Worm (Caenorhabditis elegans) whole organism, L4/young adult: ENCODE data around the gene clp-1.

Source experiments
- W03F9.2 ChIP-seq: fragments of 150-350 bp; optimal IDR thresholded peaks from 2 replicates; lab custom pipeline; 2014; ENCODE audit warnings: missing biosample characterization, missing genetic modification characterization
- dao-5 ChIP-seq: sonication (generic microtip); optimal IDR thresholded peaks from 2 replicates; lab custom pipeline; 2016; ENCODE audit warnings: missing genotype, missing genetic modification characterization, moderate library complexity, missing compliant biosample characterization
- him-1 ChIP-seq: sonication (generic microtip); optimal IDR thresholded peaks from 2 replicates; lab custom pipeline; 2016; ENCODE audit warnings: missing genotype, missing genetic modification reagents, missing genetic modification characterization, missing compliant biosample characterization

The clp-1 gene

DNA sequence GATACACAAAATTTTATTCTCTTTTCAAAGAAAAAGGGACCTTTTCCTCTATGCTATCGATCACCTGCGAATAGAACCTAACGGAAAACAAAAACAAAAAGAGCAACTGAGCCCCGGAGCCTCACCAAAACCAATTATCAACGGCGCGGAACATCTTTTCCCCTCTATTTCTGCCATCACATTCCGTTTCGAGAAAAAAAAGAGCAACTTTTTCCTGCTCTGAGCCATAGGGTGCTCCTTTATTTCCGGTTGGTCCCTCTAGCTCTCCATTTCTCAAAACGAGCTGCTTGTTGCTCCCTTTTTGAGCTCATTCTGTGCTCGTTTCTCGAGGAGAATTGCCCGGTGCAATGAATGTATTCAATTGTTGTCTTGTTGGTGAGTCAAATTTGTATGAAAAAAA lies at the start of gene clp-1:
TSS of gene clp-1 (plus strand) at position 301 of the 400 bp plus-strand sequence.
- TF ChIP-seq him-1 (tag; lab: Kevin White, UChicago) (no peak), W03F9.2 (tag; lab: Kevin White, UChicago) (no peak), dao-5 (no peak)

DNA sequence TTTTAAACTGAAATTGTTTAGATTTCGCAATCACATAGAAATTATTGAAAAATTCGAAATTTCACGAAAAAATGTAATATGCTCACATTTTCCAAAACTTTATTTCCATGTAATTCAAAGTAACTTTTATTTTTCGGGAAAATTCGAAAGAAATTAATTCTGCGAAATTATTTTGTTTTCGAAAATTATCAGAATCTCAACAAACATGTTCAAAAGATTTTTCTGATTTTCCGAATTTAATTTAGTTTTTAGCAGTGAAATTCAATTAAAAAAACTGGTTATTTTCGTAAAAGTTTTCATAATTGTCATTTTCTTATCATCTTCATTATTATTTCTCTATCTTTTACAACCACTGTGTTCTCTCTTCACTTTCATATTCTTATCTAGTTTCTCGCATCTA lies 46.5 kb upstream of the clp-1 start, which contains the start of gene ran-2:
TSS of gene ran-2 (plus strand) at position 301 of the 400 bp plus-strand sequence.
- TF ChIP-seq him-1 (tag; lab: Kevin White, UChicago) (no peak), dao-5 (no peak)

DNA sequence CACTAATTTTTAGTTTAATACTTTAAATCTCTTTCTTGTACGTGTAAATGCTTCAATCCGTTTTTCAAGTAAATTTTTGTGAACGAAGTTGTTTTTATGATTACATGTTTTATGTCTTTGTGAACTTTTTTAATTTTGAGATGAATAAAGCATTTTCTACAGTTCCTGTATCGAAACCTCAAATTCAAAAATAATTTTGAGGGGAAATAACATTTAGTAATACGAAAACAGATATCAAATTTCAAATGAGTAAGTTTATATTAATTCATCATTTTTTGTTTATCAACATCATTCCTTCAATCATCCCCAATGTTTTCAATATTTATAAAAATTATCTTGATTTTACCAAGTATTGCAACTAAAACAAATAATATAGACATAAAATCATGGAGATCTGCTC lies 42.2 kb upstream of the clp-1 start, which contains the start of gene C29E4.10:
TSS of gene C29E4.10 (plus strand) at position 301 of the 400 bp plus-strand sequence.
- TF ChIP-seq him-1 (tag; lab: Kevin White, UChicago): no peak
- no peak for TF ChIP-seq W03F9.2 (tag; lab: Kevin White, UChicago)
- TF ChIP-seq dao-5: no peak

DNA sequence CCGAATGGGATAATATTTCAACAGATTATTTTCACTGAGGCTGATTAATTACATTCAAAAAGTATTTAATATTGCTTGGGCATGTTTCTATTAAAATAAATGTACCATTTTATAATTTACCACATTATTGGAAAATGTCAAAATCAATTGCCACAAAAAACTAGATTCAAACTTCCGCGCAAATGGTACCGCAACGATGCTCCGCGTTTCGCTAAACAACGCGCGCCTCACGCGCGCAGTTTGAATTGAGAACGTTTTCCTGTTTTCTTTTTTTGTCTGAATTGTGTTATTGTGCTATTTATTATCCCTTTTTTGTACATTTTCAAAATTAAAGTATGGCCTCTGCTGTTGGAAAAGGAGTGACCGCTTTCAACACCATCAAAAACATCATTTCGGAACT lies 38.9 kb upstream of the clp-1 start, which contains the start of gene C29E4.12:
TSS of gene C29E4.12 (plus strand) at position 333 of the 400 bp plus-strand sequence.
- no peak for TF ChIP-seq W03F9.2 (tag; lab: Kevin White, UChicago)
- no peak for TF ChIP-seq dao-5
- no peak for TF ChIP-seq him-1 (tag; lab: Kevin White, UChicago)

DNA sequence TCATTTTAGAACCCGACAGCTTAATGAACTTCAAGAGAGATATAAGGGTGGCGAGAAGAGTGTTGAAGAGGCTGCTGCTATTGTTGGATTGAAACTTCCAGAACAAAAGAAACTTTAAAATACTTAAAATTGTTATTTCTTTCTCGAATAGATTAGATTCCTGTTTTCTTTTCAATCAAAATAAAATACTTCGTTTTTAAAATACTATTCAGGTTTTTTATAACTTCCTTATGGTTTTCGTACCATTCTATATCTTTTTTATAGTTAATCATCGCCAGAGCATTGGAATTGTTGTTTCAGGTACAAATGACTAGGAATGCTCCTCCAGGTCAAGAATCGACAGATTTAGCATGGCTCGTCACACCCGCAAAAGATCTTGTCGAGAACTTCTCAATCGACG lies 38.3 kb upstream of the clp-1 start, which contains the start of gene kle-2:
TSS of gene kle-2 (plus strand) at position 301 of the 400 bp plus-strand sequence.
- TF ChIP-seq W03F9.2 (tag; lab: Kevin White, UChicago) (no peak), dao-5 (no peak), him-1 (tag; lab: Kevin White, UChicago) (no peak)

DNA sequence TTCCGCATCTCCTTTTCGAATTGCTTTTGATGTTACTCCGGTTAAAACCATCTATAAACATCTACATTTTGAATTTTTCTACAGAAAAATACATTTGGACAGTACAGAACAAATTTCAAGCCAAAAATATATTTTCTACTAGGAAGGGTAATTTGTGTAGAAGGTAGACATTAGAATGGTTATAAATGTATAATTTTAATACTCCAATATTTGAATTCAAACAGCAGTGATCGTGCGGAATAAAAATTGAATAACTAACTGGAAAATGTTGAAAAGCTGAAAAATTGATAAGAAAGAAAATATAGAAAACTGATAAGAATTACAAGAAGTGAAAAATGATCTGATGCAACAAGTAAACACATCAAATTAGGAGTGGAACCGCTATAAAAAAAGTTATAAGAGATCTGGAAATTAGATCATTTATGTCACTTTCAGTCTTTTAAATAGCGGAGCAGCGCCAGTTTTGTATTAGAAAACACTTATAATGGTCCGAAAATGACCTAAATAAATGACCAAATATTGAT lies 32.7 kb upstream of the clp-1 start, which contains the start of gene gsto-1:
TSS of gene gsto-1 (minus strand) at position 51 of the 524 bp plus-strand sequence.
- no peak for TF ChIP-seq W03F9.2 (tag; lab: Kevin White, UChicago)

DNA sequence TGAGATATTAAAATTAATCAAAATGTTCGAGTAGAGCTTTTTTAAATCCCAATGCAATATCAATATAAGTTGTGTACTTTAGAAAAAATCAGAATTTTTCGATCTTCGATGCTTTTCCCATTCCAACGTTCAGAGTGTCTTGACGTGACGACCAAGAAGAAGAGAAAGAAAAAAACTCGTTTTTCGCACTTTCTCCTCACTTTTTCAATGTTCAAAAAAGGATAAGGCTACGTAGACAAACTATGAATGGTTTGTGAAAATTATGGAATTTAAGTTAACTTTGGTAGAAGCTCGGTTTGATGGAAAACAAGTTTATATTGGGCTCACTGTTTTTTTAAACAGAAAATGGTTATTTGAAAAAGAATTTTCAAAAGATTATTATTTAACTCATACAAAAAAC lies 32.1 kb upstream of the clp-1 start:
- TF ChIP-seq him-1 (tag; lab: Kevin White, UChicago) (no peak), dao-5 (no peak), W03F9.2 (tag; lab: Kevin White, UChicago) (no peak)

DNA sequence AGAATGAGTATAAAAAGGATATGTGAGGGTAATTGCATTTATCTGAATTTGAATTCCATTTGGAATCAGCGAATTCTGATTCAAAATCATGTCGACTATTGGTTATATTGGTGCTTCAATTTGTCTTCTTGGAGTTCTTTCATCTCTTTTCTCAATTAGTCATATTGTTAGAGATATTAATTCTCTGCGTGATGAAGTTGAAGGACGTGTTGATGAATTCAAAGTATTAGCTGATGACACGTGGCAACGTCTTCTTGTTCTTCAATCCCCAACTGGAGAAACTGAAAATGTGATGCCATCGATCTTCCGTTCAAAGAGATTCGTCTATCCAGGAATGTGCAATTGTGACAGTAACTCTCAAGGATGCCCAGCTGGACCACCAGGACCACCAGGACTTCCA lies 31.0 kb upstream of the clp-1 start, which contains the start of gene col-90:
TSS of gene col-90 (plus strand) at position 37 of the 400 bp plus-strand sequence.
- TF ChIP-seq W03F9.2 (tag; lab: Kevin White, UChicago) (no peak), dao-5 (no peak), him-1 (tag; lab: Kevin White, UChicago) (no peak)

DNA sequence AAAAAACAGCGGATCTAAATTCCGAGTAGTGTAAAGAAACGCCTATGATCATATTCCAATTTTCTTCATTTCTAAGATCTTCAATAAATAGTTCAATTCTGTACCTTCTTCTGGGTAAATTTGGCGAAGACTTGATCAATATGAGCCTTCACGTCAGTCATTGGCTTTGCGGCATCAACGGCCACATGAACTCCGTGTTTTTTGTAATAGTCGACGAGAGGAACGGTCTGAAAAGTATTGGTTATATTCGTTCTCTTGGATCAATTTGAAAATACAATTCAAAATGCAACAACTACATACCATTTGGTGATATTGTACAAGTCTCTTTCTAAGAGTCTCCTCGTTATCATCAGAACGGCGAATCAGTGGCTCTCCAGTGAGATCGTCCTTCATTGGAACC lies 29.3 kb upstream of the clp-1 start:
- TF ChIP-seq dao-5: no peak
- no peak for TF ChIP-seq W03F9.2 (tag; lab: Kevin White, UChicago)
- no peak for TF ChIP-seq him-1 (tag; lab: Kevin White, UChicago)

DNA sequence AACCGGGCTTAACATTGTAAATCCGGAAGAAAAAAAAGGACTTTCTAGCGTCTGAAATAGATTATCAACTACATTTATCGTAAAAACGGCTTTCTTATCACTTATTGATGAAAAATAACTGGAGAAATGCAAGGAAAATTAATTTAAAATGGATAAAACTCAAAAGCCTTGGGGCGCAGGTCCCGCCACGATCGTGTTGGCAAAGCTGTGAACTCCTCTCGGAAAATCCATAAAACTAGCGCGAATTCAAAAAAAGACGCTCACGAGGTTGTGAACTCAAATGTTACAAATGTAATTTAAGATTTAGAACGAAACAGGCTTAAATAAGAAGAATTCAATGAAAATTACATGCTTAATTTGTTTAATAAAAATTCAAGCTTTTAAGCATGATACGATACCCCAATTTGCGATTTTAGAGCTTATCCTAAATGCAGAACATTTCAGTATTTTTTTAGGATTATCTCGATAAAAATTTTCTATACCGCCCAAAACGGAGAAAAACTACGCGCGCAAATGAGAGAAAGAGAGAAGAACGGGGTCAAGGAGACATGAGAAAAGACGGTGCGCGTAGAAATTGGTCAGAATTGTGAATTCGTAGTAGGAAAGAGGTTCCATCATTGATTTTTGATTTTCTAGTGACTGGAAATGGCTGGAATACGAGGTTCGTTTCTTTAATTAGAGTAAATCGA lies 27.5 kb upstream of the clp-1 start, which contains the start of gene C29E4.15:
TSS of gene C29E4.15 (plus strand) at position 547 of the 689 bp plus-strand sequence.
- TF ChIP-seq W03F9.2 (tag; lab: Kevin White, UChicago): no peak
- no peak for TF ChIP-seq him-1 (tag; lab: Kevin White, UChicago)
- no peak for TF ChIP-seq dao-5

DNA sequence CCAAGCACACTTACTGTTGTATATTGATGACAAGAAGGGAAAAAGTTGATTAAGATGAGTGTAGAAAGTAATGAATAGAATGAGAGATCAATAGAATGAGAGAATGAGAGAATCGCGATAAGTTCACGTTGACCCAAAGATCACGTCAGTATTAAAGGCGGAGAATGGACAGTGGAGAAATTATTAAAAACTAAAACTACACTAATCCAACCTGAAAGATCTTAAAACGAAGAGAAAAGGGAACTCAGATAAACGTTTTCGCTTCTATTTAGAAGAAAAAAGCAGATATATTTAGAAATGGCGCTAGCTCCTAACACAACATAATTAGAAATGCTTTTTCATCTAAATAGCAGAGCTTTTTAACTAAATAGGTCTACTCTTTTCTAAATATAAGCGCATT lies 26.6 kb upstream of the clp-1 start, which contains the start of gene let-754:
TSS of gene let-754 (minus strand) at position 101 of the 400 bp plus-strand sequence.
- TF ChIP-seq dao-5 (no peak), him-1 (tag; lab: Kevin White, UChicago) (no peak), W03F9.2 (tag; lab: Kevin White, UChicago) (no peak)

DNA sequence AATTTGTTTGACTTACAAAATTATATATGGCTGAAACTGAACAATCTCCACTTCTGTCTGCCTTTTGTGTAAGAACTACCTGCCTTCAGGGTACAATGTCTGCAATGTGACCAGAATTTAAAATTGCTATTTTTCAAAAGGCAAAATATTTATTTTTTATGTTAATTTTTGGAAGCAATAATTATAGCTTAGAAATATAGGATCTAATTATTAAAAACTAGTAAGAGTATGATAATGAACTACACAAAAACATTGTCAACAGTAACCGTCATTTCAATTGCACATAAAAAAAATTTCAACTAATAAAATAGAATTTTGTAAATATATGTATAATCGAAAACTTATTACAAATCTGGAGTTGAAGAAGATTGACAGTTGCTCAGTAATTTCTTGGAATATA lies 22.8 kb upstream of the clp-1 start, which contains the start of gene C29E4.9:
TSS of gene C29E4.9 (minus strand) at position 101 of the 400 bp plus-strand sequence.
- TF ChIP-seq him-1 (tag; lab: Kevin White, UChicago) (no peak), dao-5 (no peak), W03F9.2 (tag; lab: Kevin White, UChicago) (no peak)

DNA sequence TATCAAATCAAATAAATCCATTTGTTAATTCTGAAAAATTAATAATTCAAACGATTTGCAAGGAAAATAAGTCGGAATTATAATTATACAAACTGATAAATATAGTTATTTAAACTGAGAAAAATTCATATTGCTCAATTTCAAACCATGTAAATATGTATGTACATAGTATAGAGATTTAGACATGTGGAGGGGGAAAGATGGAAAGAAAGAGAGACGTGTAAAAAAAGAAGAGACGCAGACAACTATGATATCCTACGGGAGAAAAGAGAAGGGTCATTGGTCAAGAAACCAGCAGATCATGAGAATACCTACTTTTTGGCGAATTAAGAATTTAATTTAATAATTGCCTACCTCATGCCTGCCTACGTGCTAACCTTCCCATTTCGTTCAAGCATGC lies 21.7 kb upstream of the clp-1 start, which contains the start of gene C29E4.11:
TSS of gene C29E4.11 (minus strand) at position 30 of the 400 bp plus-strand sequence.
- TF ChIP-seq W03F9.2 (tag; lab: Kevin White, UChicago): no peak
- TF ChIP-seq dao-5: no peak
- TF ChIP-seq him-1 (tag; lab: Kevin White, UChicago): no peak
